Worm (Caenorhabditis elegans) whole organism, L4 larva: ENCODE data around the gene dsl-3.

Source experiments
- D1046.2 ChIP-seq: fragments of 200-800 bp; sonication (Bioruptor generic); IDR thresholded peaks from 2 replicates; pipeline ENCODE4 v1.3.6; 2022; ENCODE audit warnings: missing genetic modification characterization, missing compliant biosample characterization
- T20F7.1 ChIP-seq: fragments of 200-800 bp; sonication (Bioruptor generic); optimal IDR thresholded peaks from 2 replicates; lab custom pipeline; 2018; ENCODE audit warnings: mild to moderate bottlenecking, missing genetic modification characterization, missing compliant biosample characterization
- Y48G9A.11 ChIP-seq: fragments of 200-800 bp; sonication (Bioruptor generic); IDR thresholded peaks from 2 replicates; pipeline ENCODE4 v1.3.6; 2022; ENCODE audit warnings: missing genetic modification reagents, missing genetic modification characterization, missing compliant biosample characterization
- Y75B8A.6 ChIP-seq: fragments of 200-800 bp; sonication (Bioruptor generic); IDR thresholded peaks from 2 replicates; pipeline ENCODE4 v1.3.6; 2022; ENCODE audit warnings: missing genetic modification reagents, missing genetic modification characterization, missing compliant biosample characterization
- ZK337.2 ChIP-seq: fragments of 200-800 bp; sonication (Bioruptor generic); IDR thresholded peaks from 2 replicates; pipeline ENCODE4 v1.3.6; 2022; ENCODE audit warnings: missing genetic modification reagents, missing genetic modification characterization, missing compliant biosample characterization
- aha-1 ChIP-seq: fragments of 150-350 bp; peaks from one replicate; lab custom pipeline; 2014; ENCODE audit warnings: missing biosample characterization, missing genetic modification characterization
- aly-2 ChIP-seq: sonication (generic microtip); optimal IDR thresholded peaks from 2 replicates; lab custom pipeline; 2018; ENCODE audit warnings: missing biosample characterization, missing genetic modification characterization
- attf-4 ChIP-seq: sonication (generic microtip); optimal IDR thresholded peaks from 3 replicates; lab custom pipeline; 2017; ENCODE audit warnings: missing biosample characterization, missing genetic modification characterization
- ceh-20 ChIP-seq: fragments of 200-800 bp; sonication (Bioruptor generic); IDR thresholded peaks from 2 replicates; pipeline ENCODE4 v1.3.6; 2022; ENCODE audit warnings: missing genetic modification reagents, missing genetic modification characterization, missing compliant biosample characterization
- ceh-32 ChIP-seq: sonication (generic microtip); optimal IDR thresholded peaks from 2 replicates; lab custom pipeline; 2016; ENCODE audit warnings: mild to moderate bottlenecking, missing genetic modification characterization, missing compliant biosample characterization; ENCODE audit not compliant: poor library complexity
- ceh-82 ChIP-seq: sonication (generic microtip); optimal IDR thresholded peaks from 2 replicates; lab custom pipeline; 2017; ENCODE audit warnings: missing biosample characterization, missing genetic modification characterization
- cey-2 ChIP-seq: sonication (generic microtip); optimal IDR thresholded peaks from 3 replicates; lab custom pipeline; 2017; ENCODE audit warnings: missing genetic modification characterization, mild to moderate bottlenecking, missing compliant biosample characterization, antibody characterized with exemption, borderline replicate concordance; ENCODE audit not compliant: insufficient read depth
- ctbp-1 ChIP-seq: fragments of 200-800 bp; sonication (Bioruptor generic); IDR thresholded peaks from 2 replicates; pipeline ENCODE4 v1.3.6; 2022; ENCODE audit warnings: missing genetic modification reagents, missing genetic modification characterization, missing compliant biosample characterization
- daf-12 ChIP-seq: fragments of 150-350 bp; optimal IDR thresholded peaks from 2 replicates; lab custom pipeline; 2014; ENCODE audit warnings: missing biosample characterization, missing genetic modification reagents, missing genetic modification characterization
- daf-8 ChIP-seq: fragments of 200-800 bp; sonication (Bioruptor generic); IDR thresholded peaks from 2 replicates; pipeline ENCODE4 v1.3.6; 2022; ENCODE audit warnings: missing genetic modification characterization, missing compliant biosample characterization
- dmd-6 ChIP-seq: fragments of 200-800 bp; sonication (Bioruptor generic); IDR thresholded peaks from 2 replicates; pipeline ENCODE4 v1.3.6; 2022; ENCODE audit warnings: missing genetic modification reagents, missing genetic modification characterization, missing compliant biosample characterization
- dmd-8 ChIP-seq: fragments of 200-800 bp; sonication (Bioruptor generic); IDR thresholded peaks from 2 replicates; pipeline ENCODE4 v1.3.6; 2022; ENCODE audit warnings: missing genetic modification characterization, missing compliant biosample characterization
- dmd-9 ChIP-seq: fragments of 200-800 bp; sonication (Bioruptor generic); IDR thresholded peaks from 2 replicates; pipeline ENCODE4 v1.3.6; 2022; ENCODE audit warnings: missing genetic modification reagents, missing genetic modification characterization, missing compliant biosample characterization
- egl-43 ChIP-seq: fragments of 200-800 bp; sonication (Bioruptor generic); IDR thresholded peaks from 2 replicates; pipeline ENCODE4 v1.3.6; 2022; ENCODE audit warnings: missing genetic modification reagents, missing genetic modification characterization, missing compliant biosample characterization
- fkh-10 ChIP-seq: fragments of 150-350 bp; optimal IDR thresholded peaks from 2 replicates; lab custom pipeline; 2014; ENCODE audit warnings: missing biosample characterization, missing genetic modification reagents, missing genetic modification characterization
- hlh-11 ChIP-seq: fragments of 200-800 bp; sonication (Bioruptor generic); optimal IDR thresholded peaks from 2 replicates; lab custom pipeline; 2018; ENCODE audit warnings: mild to moderate bottlenecking, missing genetic modification characterization, missing compliant biosample characterization
- hlh-30 ChIP-seq: sonication (generic microtip); optimal IDR thresholded peaks from 2 replicates; lab custom pipeline; 2017; ENCODE audit warnings: antibody characterized with exemption, mild to moderate bottlenecking, missing genetic modification characterization, missing compliant biosample characterization; ENCODE audit not compliant: insufficient read depth
- hmg-1.1 ChIP-seq: fragments of 200-800 bp; sonication (Bioruptor generic); IDR thresholded peaks from 2 replicates; pipeline ENCODE4 v1.3.6; 2022; ENCODE audit warnings: missing genetic modification reagents, missing genetic modification characterization, missing compliant biosample characterization
- jun-1 ChIP-seq: fragments of 150-350 bp; optimal IDR thresholded peaks from 2 replicates; lab custom pipeline; 2014; ENCODE audit warnings: missing biosample characterization, missing genetic modification reagents, missing genetic modification characterization
- lin-13 ChIP-seq: fragments of 150-350 bp; optimal IDR thresholded peaks from 2 replicates; lab custom pipeline; 2014; ENCODE audit warnings: missing biosample characterization, missing genetic modification reagents, missing genetic modification characterization
- lin-15B ChIP-seq: fragments of 150-350 bp; sonication (generic microtip); optimal IDR thresholded peaks from 3 replicates; lab custom pipeline; 2014; ENCODE audit warnings: missing biosample characterization, missing genetic modification characterization
- lin-29 ChIP-seq: fragments of 200-800 bp; sonication (Bioruptor generic); IDR thresholded peaks from 2 replicates; pipeline ENCODE4 v1.3.6; 2022; ENCODE audit warnings: missing genetic modification reagents, missing genetic modification characterization, missing compliant biosample characterization
- lin-38 ChIP-seq: fragments of 200-800 bp; sonication (Bioruptor generic); IDR thresholded peaks from 2 replicates; pipeline ENCODE4 v1.3.6; 2022; ENCODE audit warnings: missing genetic modification reagents, missing genetic modification characterization, missing compliant biosample characterization
- lir-3 ChIP-seq: sonication (generic microtip); optimal IDR thresholded peaks from 2 replicates; lab custom pipeline; 2016; ENCODE audit warnings: mild to moderate bottlenecking, missing genetic modification characterization, missing compliant biosample characterization
- madf-5 ChIP-seq, 2 experiments: fragments of 200-800 bp; sonication (Bioruptor generic); IDR thresholded peaks; 2 replicates each; pipeline ENCODE4 v1.3.6; 2022; ENCODE audit warnings: missing compliant biosample characterization in 2 of 2, missing genetic modification characterization in 2 of 2
- mdl-1 ChIP-seq, 2 experiments: fragments of 150-350 bp in 1 of 2; sonication (generic microtip) in 1 of 2; optimal IDR thresholded peaks; 2 replicates each; lab custom pipeline; 2014 to 2017; ENCODE audit warnings: missing biosample characterization in 2 of 2, missing genetic modification characterization in 2 of 2
- mdt-29 ChIP-seq: fragments of 200-800 bp; sonication (Bioruptor generic); IDR thresholded peaks from 2 replicates; pipeline ENCODE4 v1.3.6; 2022; ENCODE audit warnings: missing genetic modification reagents, missing genetic modification characterization, missing compliant biosample characterization
- mep-1 ChIP-seq: fragments of 150-350 bp; sonication (generic microtip); optimal IDR thresholded peaks from 3 replicates; lab custom pipeline; 2014; ENCODE audit warnings: missing biosample characterization, missing genetic modification characterization
- nhr-111 ChIP-seq: fragments of 200-800 bp; sonication (Bioruptor generic); optimal IDR thresholded peaks from 2 replicates; lab custom pipeline; 2018; ENCODE audit warnings: mild to moderate bottlenecking, missing genetic modification characterization, missing compliant biosample characterization
- nhr-25 ChIP-seq: sonication (generic microtip); optimal IDR thresholded peaks from 2 replicates; lab custom pipeline; 2017; ENCODE audit warnings: missing genetic modification characterization, mild to moderate bottlenecking, missing compliant biosample characterization, antibody characterized with exemption, moderate library complexity, borderline replicate concordance; ENCODE audit not compliant: insufficient read depth
- nhr-28 ChIP-seq: fragments of 150-350 bp; optimal IDR thresholded peaks from 2 replicates; lab custom pipeline; 2014; ENCODE audit warnings: missing biosample characterization, missing genetic modification characterization
- nhr-48 ChIP-seq: sonication (generic microtip); optimal IDR thresholded peaks from 2 replicates; lab custom pipeline; 2016; ENCODE audit warnings: mild to moderate bottlenecking, missing genetic modification characterization, missing compliant biosample characterization
- nhr-6 ChIP-seq: fragments of 150-350 bp; optimal IDR thresholded peaks from 2 replicates; lab custom pipeline; 2014; ENCODE audit warnings: missing biosample characterization, missing genetic modification characterization
- nhr-76 ChIP-seq: fragments of 150-350 bp; optimal IDR thresholded peaks from 2 replicates; lab custom pipeline; 2014; ENCODE audit warnings: missing biosample characterization, missing genetic modification characterization
- nhr-77 ChIP-seq: fragments of 150-350 bp; optimal IDR thresholded peaks from 2 replicates; lab custom pipeline; 2014; ENCODE audit warnings: missing biosample characterization, missing genetic modification characterization
- pqm-1 ChIP-seq: sonication (generic microtip); optimal IDR thresholded peaks from 2 replicates; lab custom pipeline; 2017; ENCODE audit warnings: missing biosample characterization, missing genetic modification characterization
- skn-1 ChIP-seq: fragments of 150-350 bp; optimal IDR thresholded peaks from 2 replicates; lab custom pipeline; 2014; ENCODE audit warnings: missing biosample characterization, missing genetic modification characterization
- spr-1 ChIP-seq: sonication (generic microtip); optimal IDR thresholded peaks from 2 replicates; lab custom pipeline; 2016; ENCODE audit warnings: mild to moderate bottlenecking, missing genetic modification characterization, missing compliant biosample characterization
- tag-97 ChIP-seq: fragments of 200-800 bp; sonication (Bioruptor generic); IDR thresholded peaks from 2 replicates; pipeline ENCODE4 v1.3.6; 2022; ENCODE audit warnings: missing genetic modification characterization, missing compliant biosample characterization
- tra-1 ChIP-seq: fragments of 200-800 bp; sonication (Bioruptor generic); IDR thresholded peaks from 2 replicates; pipeline ENCODE4 v1.3.6; 2022; ENCODE audit warnings: missing genetic modification reagents, missing genetic modification characterization, missing compliant biosample characterization
- unc-130 ChIP-seq: sonication (generic microtip); optimal IDR thresholded peaks from 2 replicates; lab custom pipeline; 2016; ENCODE audit warnings: missing genetic modification reagents, missing genetic modification characterization, missing compliant biosample characterization
- unc-39 ChIP-seq: sonication (generic microtip); optimal IDR thresholded peaks from 2 replicates; lab custom pipeline; 2017; ENCODE audit warnings: missing biosample characterization, missing genetic modification characterization
- vab-7 ChIP-seq: fragments of 200-800 bp; sonication (Bioruptor generic); IDR thresholded peaks from 2 replicates; pipeline ENCODE4 v1.3.6; 2022; ENCODE audit warnings: missing genetic modification reagents, missing genetic modification characterization, missing compliant biosample characterization
- zag-1 ChIP-seq: fragments of 150-350 bp; optimal IDR thresholded peaks from 2 replicates; lab custom pipeline; 2014; ENCODE audit warnings: missing biosample characterization, missing genetic modification characterization
- zfp-2 ChIP-seq: sonication (generic microtip); optimal IDR thresholded peaks from 2 replicates; lab custom pipeline; 2016; ENCODE audit warnings: mild to moderate bottlenecking, missing genetic modification characterization, missing compliant biosample characterization
- zip-11 ChIP-seq: fragments of 200-800 bp; sonication (Bioruptor generic); IDR thresholded peaks from 2 replicates; pipeline ENCODE4 v1.3.6; 2022; ENCODE audit warnings: missing genetic modification characterization, missing compliant biosample characterization
- zip-2 ChIP-seq: fragments of 150-350 bp; optimal IDR thresholded peaks from 2 replicates; lab custom pipeline; 2014; ENCODE audit warnings: missing biosample characterization, missing genetic modification characterization
- ztf-7 ChIP-seq: fragments of 150-350 bp; optimal IDR thresholded peaks from 2 replicates; lab custom pipeline; 2014; ENCODE audit warnings: missing biosample characterization, missing genetic modification characterization

dsl-3 gene

ce11 chrIV:1655312-1655711 is 45.2 kb downstream of the dsl-3 start (continued):
- TF ChIP-seq dmd-9 (no peak), nhr-6 (tag; lab: Kevin White, UChicago) (no peak), lin-15B (tag; lab: Kevin White, UChicago) (no peak), nhr-25 (tag; lab: Kevin White, UChicago) (no peak), ceh-20 (GFP tag; lab: Robert Waterston, UW) (no peak), aha-1 (tag; lab: Kevin White, UChicago) (no peak), nhr-111 (GFP tag; lab: Kevin White, UChicago) (no peak), hlh-11 (peak; percentile 70), madf-5 (GFP tag; IDR thresholded peaks at IDR 0.05; lab: Robert Waterston, UW) (no peak), fkh-10 (GFP tag; lab: Kevin White, UChicago) (no peak), zip-2 (tag; lab: Kevin White, UChicago) (no peak), tag-97 (GFP tag; lab: Robert Waterston, UW) (no peak), dmd-6 (peak; percentile 73), lir-3 (tag; lab: Kevin White, UChicago) (no peak), ZK337.2 (no peak), lin-29 (GFP tag; lab: Robert Waterston, UW) (no peak), ztf-7 (tag; lab: Kevin White, UChicago) (no peak), unc-39 (tag; lab: Kevin White, UChicago) (no peak), D1046.2 (no peak), zip-11 (GFP tag; lab: Robert Waterston, UW) (no peak), pqm-1 (tag; lab: Kevin White, UChicago) (no peak), hmg-1.1 (0 out of 2 replicates have a peak, but pooled peaks have one; percentile 26), hlh-30 (tag; lab: Kevin White, UChicago) (peak; percentile 68), ctbp-1 (GFP tag; lab: Robert Waterston, UW) (no peak), unc-130 (GFP tag; lab: Kevin White, UChicago) (no peak), daf-12 (tag; lab: Kevin White, UChicago) (no peak), Y48G9A.11 (GFP tag; lab: Robert Waterston, UW) (no peak), jun-1 (tag; lab: Kevin White, UChicago) (peak; percentile 3), lin-38 (GFP tag; lab: Robert Waterston, UW) (no peak), nhr-48 (tag; lab: Kevin White, UChicago) (no peak), aly-2 (tag; lab: Kevin White, UChicago) (no peak), egl-43 (no peak), spr-1 (tag; lab: Kevin White, UChicago) (no peak), cey-2 (tag; lab: Kevin White, UChicago) (no peak), nhr-28 (tag; lab: Kevin White, UChicago) (peak; percentile 87), skn-1 (tag; lab: Kevin White, UChicago) (no peak), ceh-32 (tag; lab: Kevin White, UChicago) (no peak), T20F7.1 (peak; percentile 67), zag-1 (tag; lab: Kevin White, UChicago) (no peak), nhr-77 (tag; lab: Kevin White, UChicago) (peak; percentile 57), daf-8 (no peak), Y75B8A.6 (GFP tag; lab: Robert Waterston, UW) (no peak), mdt-29 (no peak), dmd-8 (GFP tag; lab: Robert Waterston, UW) (no peak), nhr-76 (tag; lab: Kevin White, UChicago) (no peak), zfp-2 (no peak), tra-1 (GFP tag; lab: Robert Waterston, UW) (no peak), vab-7 (GFP tag; lab: Robert Waterston, UW) (no peak), ceh-82 (no peak), attf-4 (tag; lab: Kevin White, UChicago) (no peak), mdl-1 (tag; optimal IDR thresholded peaks at IDR 0.05; lab: Kevin White, UChicago) (peak; percentile 9 to 75), mep-1 (peak; percentile 66), lin-13 (no peak)
